Fruit fly (Drosophila melanogaster): Measurements from ENCODE around the gene CG15387.
A peak's percentile ranks its signal among the peaks of the same experiment; 100 is the strongest.

CG15387 gene

DNA sequence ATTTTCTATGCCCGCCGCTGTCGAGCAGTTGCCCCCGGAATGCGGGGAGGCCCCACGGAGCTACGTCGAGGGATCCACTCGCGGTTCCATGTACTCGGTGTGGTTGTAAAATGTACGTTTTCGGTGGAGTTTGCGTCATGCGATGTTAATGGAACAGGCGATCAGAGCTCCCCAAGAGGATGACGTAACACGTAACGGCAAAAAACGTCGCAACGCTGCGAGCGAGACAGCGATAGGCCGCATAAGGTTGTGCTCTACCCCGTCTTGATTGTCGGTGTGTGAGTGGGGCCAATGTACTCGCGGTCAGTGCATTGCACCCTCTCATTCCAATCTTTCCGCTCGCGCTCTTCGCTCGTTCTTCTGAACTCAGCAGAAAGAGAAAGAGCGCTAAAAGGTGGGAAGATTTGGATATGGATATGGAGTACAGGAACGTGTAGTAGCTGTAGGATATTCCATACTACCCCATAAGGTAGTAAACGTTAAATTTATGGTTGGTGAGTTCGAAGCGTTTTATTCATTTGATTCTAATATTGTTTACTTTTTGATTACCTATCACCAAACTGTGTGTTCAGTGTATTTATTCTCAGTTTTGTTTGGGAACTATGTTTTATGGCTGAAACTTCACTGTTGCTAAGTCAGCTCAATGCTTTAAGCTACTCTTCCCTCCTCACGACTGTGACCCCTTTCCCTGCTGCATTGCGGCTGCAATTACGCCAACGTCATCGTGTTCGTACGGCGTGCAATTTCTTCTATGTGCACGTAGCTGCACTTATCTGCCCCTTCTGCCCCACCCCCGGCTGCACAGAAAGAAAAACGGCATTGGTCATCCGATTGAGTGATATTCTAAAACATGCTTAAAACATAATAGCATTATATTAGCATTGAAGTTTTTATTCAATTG lies 25.7 kb downstream of the CG15387 start:
- TF ChIP-seq Mnt (GFP tag; optimal IDR thresholded peaks at IDR 0.05): peak; percentile 68
- peak; percentile 59 for TF ChIP-seq CG12768 (GFP tag; optimal IDR thresholded peaks at IDR 0.05)
- TF ChIP-seq Hr96 (GFP tag; optimal IDR thresholded peaks at IDR 0.05): peak; percentile 71
- peak; percentile 51 to 63 for TF ChIP-seq cnc (optimal IDR thresholded peaks at IDR 0.05)
- peak; percentile 97 for TF ChIP-seq pad (GFP tag; optimal IDR thresholded peaks at IDR 0.05)
- no peak for TF ChIP-seq CG1620 (GFP tag; optimal IDR thresholded peaks at IDR 0.05)
- peak; percentile 99 for TF ChIP-seq ovo (GFP tag; optimal IDR thresholded peaks at IDR 0.05)
- peak; percentile 23 for TF ChIP-seq CG14711 (tag; optimal IDR thresholded peaks at IDR 0.05)
- no peak for TF ChIP-seq kay (GFP tag; ENCODE audit: borderline replicate concordance)
- TF ChIP-seq CG5204 (GFP tag; optimal IDR thresholded peaks at IDR 0.05): no peak
- no peak for TF ChIP-seq Crg-1 (GFP tag; optimal IDR thresholded peaks at IDR 0.05)
- no peak for TF ChIP-seq toe (GFP tag; optimal IDR thresholded peaks at IDR 0.05)
- TF ChIP-seq Clk (GFP tag; optimal IDR thresholded peaks at IDR 0.05): peak; percentile 14
- TF ChIP-seq CG7101 (tag; optimal IDR thresholded peaks at IDR 0.05): no peak
- peak; percentile 97 for TF ChIP-seq tj (GFP tag; optimal IDR thresholded peaks at IDR 0.05)
- no peak for TF ChIP-seq CG7045 (GFP tag; optimal IDR thresholded peaks at IDR 0.05)
- TF ChIP-seq cic (GFP tag; optimal IDR thresholded peaks at IDR 0.05): peak; percentile 86
- TF ChIP-seq CG11617 (GFP tag; optimal IDR thresholded peaks at IDR 0.05): no peak
- TF ChIP-seq CG33017 (tag; optimal IDR thresholded peaks at IDR 0.05): peak; percentile 6
- TF ChIP-seq bab1 (GFP tag; optimal IDR thresholded peaks at IDR 0.05): peak; percentile 18

dm6 chr2L:2199433-2199796 lies 26.7 kb downstream of the CG15387 start:
- TF ChIP-seq tj (GFP tag; optimal IDR thresholded peaks at IDR 0.05) (no peak), pad (GFP tag; optimal IDR thresholded peaks at IDR 0.05) (no peak), CG5204 (GFP tag; optimal IDR thresholded peaks at IDR 0.05) (no peak), ovo (GFP tag; optimal IDR thresholded peaks at IDR 0.05) (no peak), bab1 (GFP tag; optimal IDR thresholded peaks at IDR 0.05) (no peak), CG7101 (tag; optimal IDR thresholded peaks at IDR 0.05) (no peak), Crg-1 (GFP tag; optimal IDR thresholded peaks at IDR 0.05) (no peak), toe (GFP tag; optimal IDR thresholded peaks at IDR 0.05) (no peak), Mnt (GFP tag; optimal IDR thresholded peaks at IDR 0.05) (no peak), CG7045 (GFP tag; optimal IDR thresholded peaks at IDR 0.05) (no peak), CG11617 (GFP tag; optimal IDR thresholded peaks at IDR 0.05) (no peak), kay (GFP tag; ENCODE audit: borderline replicate concordance) (no peak), CG14711 (tag; optimal IDR thresholded peaks at IDR 0.05) (no peak), CG33017 (tag; optimal IDR thresholded peaks at IDR 0.05) (no peak), Hr96 (GFP tag; optimal IDR thresholded peaks at IDR 0.05) (no peak), Clk (GFP tag; optimal IDR thresholded peaks at IDR 0.05) (no peak), CG12768 (GFP tag; optimal IDR thresholded peaks at IDR 0.05) (no peak), cnc (optimal IDR thresholded peaks at IDR 0.05) (no peak)

DNA sequence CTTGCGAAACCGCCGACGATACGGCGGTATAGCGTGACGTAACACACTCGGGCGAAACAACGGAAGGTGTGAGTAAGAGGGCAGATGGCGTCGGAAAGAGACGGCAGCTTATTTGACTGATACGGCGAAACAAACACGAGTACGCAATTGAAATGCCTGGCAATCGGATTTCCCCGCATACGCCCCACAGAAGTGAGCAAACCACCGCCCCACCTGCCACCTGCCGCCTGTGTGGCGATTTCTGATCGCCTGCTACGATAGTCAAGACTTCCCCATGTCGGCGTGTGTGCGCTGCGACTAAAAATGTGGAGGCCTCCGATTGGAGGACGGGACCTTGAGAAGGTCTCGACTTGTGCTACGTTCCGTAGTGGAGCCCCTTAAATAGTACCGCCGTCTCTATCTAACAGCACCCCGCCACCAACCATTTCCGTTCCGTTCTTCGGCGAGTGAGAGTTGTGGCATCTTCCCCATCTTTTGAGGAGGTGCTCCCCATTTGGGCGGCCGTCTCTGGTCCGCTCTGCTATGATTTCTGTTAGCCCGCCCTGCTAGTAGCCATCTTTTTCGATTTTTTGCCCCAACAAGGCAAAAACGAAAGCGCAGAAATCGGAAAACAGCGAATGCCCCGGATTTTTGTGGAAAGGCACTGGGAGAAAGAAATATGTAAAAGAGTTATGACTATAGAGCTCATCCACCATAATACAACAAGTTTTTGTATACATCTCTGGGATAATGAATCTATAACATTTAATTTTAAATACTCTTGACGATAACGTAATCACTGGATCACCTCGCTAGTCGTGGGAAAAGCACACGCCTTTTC lies 27.3 kb downstream of the CG15387 start:
- TF ChIP-seq CG7045 (GFP tag; optimal IDR thresholded peaks at IDR 0.05) (peak; percentile 13), Mnt (GFP tag; optimal IDR thresholded peaks at IDR 0.05) (peak; percentile 92), bab1 (GFP tag; optimal IDR thresholded peaks at IDR 0.05) (no peak), toe (GFP tag; optimal IDR thresholded peaks at IDR 0.05) (peak; percentile 49), Clk (GFP tag; optimal IDR thresholded peaks at IDR 0.05) (no peak), pad (GFP tag; optimal IDR thresholded peaks at IDR 0.05) (peak; percentile 99), kay (GFP tag; ENCODE audit: borderline replicate concordance) (peak; percentile 84), tj (GFP tag; optimal IDR thresholded peaks at IDR 0.05) (peak; percentile 67), CG1620 (GFP tag; optimal IDR thresholded peaks at IDR 0.05) (peak; percentile 36), CG11617 (GFP tag; optimal IDR thresholded peaks at IDR 0.05) (peak; percentile 26), Crg-1 (GFP tag; optimal IDR thresholded peaks at IDR 0.05) (peak; percentile 6), CG14711 (tag; optimal IDR thresholded peaks at IDR 0.05) (peak; percentile 66), cnc (optimal IDR thresholded peaks at IDR 0.05) (no peak), CG7101 (tag; optimal IDR thresholded peaks at IDR 0.05) (peak; percentile 47), CG5204 (GFP tag; optimal IDR thresholded peaks at IDR 0.05) (peak; percentile 20), ovo (GFP tag; optimal IDR thresholded peaks at IDR 0.05) (peak; percentile 55), cic (GFP tag; optimal IDR thresholded peaks at IDR 0.05) (peak; percentile 93), CG12768 (GFP tag; optimal IDR thresholded peaks at IDR 0.05) (peak; percentile 16), CG33017 (tag; optimal IDR thresholded peaks at IDR 0.05) (peak; percentile 52), Hr96 (GFP tag; optimal IDR thresholded peaks at IDR 0.05) (peak; percentile 47)

DNA sequence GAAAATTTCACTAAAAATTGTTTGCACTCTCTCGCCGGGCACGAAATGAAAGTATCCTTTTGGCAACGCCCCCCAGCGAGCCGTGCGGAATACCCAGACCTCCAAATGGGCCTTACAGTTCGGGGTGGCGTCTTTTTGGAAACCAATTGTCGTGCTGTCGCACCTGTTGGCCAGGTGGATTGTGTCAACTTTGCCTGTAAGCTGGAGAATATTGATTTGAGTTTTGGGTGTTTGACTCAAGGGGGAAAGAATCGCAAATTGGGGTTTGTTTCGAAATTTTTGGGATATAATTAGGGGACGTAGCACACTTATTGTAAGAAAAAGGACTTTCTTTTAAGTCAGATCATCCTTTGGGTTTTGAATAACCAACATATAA lies 28.0 kb downstream of the CG15387 start:
- TF ChIP-seq cic (GFP tag; optimal IDR thresholded peaks at IDR 0.05): no peak
- TF ChIP-seq CG12768 (GFP tag; optimal IDR thresholded peaks at IDR 0.05): no peak
- no peak for TF ChIP-seq bab1 (GFP tag; optimal IDR thresholded peaks at IDR 0.05)

DNA sequence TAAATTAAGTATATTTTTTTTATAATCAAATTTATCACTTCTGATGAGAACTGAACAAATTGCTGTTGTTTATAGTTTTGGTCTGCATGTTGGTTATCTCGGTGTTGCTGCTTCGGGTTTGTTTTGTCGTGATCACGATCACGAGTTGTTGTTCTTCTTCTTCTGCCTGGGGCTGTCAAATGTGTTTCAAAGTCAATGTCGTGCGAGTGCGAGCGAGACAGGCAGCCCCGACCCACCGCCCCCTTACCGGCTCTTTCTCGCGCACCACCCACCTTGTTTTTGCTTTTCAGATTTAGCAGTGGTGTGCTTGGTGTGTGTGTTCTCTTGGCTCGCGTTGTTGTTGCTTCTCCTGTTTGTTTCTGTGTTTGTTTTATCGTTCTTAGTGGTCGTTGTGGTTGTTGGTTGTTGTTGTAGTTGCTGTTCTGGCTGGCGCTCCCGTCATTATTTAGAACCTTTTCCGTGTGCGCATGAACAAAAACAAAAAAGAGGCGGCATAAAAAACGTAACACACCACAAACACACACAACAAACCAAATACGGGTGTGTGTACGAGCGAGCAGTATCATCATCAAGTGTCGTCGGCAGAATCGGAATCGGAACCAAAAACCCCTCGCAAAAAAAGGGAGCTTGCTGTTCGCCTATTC lies 28.5 kb downstream of the CG15387 start, which contains the start of gene COX7AL2:
TSS of gene COX7AL2 (minus strand) at position 438 of the 644 bp plus-strand sequence.
- peak; percentile 25 to 34 for TF ChIP-seq cnc (optimal IDR thresholded peaks at IDR 0.05)
- peak; percentile 38 for TF ChIP-seq CG12768 (GFP tag; optimal IDR thresholded peaks at IDR 0.05)
- TF ChIP-seq toe (GFP tag; optimal IDR thresholded peaks at IDR 0.05): no peak
- TF ChIP-seq CG14711 (tag; optimal IDR thresholded peaks at IDR 0.05): no peak
- TF ChIP-seq ovo (GFP tag; optimal IDR thresholded peaks at IDR 0.05): no peak
- TF ChIP-seq cic (GFP tag; optimal IDR thresholded peaks at IDR 0.05): peak; percentile 21
- no peak for TF ChIP-seq Crg-1 (GFP tag; optimal IDR thresholded peaks at IDR 0.05)
- TF ChIP-seq pad (GFP tag; optimal IDR thresholded peaks at IDR 0.05): no peak
- peak; percentile 90 for TF ChIP-seq kay (GFP tag; ENCODE audit: borderline replicate concordance)
- TF ChIP-seq Mnt (GFP tag; optimal IDR thresholded peaks at IDR 0.05): no peak
- TF ChIP-seq CG33017 (tag; optimal IDR thresholded peaks at IDR 0.05): no peak
- TF ChIP-seq CG5204 (GFP tag; optimal IDR thresholded peaks at IDR 0.05): no peak

All from whole organism, adult.